Worm (Caenorhabditis elegans) whole organism, late embryonic: ENCODE data around the gene C55C3.8.

Experiments used
- ama-1 ChIP-seq: fragments of 150-350 bp; optimal IDR thresholded peaks from 2 replicates; lab custom pipeline; 2014
- eyg-1 ChIP-seq: sonication (generic microtip); optimal IDR thresholded peaks from 2 replicates; lab custom pipeline; 2016; ENCODE audit warnings: missing genotype, missing genetic modification characterization, missing compliant biosample characterization
- rnt-1 ChIP-seq: sonication (generic microtip); optimal IDR thresholded peaks from 2 replicates; lab custom pipeline; 2016; ENCODE audit warnings: missing genetic modification characterization, missing compliant biosample characterization

DNA sequence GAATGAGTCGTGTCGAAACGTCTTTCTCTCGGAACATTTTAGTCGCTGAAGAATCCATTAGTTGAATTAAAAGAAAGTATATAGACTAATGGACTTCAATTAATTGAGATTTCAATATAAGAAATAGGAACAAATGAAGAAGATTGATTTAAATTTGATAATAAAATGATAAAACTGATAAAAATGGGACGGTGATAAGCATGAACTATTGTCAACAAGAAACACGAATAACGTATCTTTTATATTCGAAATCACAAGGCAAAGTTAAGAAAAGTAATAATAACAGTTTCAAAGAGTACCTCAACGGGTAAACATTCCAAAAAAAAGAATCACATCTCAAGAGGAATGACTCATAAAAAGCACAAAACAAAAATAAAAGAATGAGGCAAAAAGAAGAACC is 21.4 kb upstream of the C55C3.8 start, which contains the start of gene T19E7.6:
- TF ChIP-seq ama-1 (no peak), eyg-1 (tag; lab: Kevin White, UChicago) (no peak), rnt-1 (no peak)
